Worm (Caenorhabditis elegans) whole organism, L4/young adult: ENCODE data around the gene fig-1.

Source experiments
- dao-5 ChIP-seq: sonication (generic microtip); optimal IDR thresholded peaks from 2 replicates; lab custom pipeline; 2016; ENCODE audit warnings: missing genotype, missing genetic modification characterization, moderate library complexity, missing compliant biosample characterization
- him-1 ChIP-seq: sonication (generic microtip); optimal IDR thresholded peaks from 2 replicates; lab custom pipeline; 2016; ENCODE audit warnings: missing genotype, missing genetic modification reagents, missing genetic modification characterization, missing compliant biosample characterization

- TF ChIP-seq him-1 (tag; lab: Kevin White, UChicago) (no peak), dao-5 (tag; lab: Kevin White, UChicago) (no peak)
Measured at ce11 chrV:10942161-10942560, 38.9 kb downstream of the fig-1 start, which contains the start of gene zip-9.
